Worm (Caenorhabditis elegans) whole organism, L4 larva: ENCODE data around the gene nhr-205.

ENCODE experiments used
- F10B5.3 ChIP-seq: sonication (generic microtip); optimal IDR thresholded peaks from 2 replicates; lab custom pipeline; 2016; ENCODE audit warnings: mild to moderate bottlenecking, missing genetic modification characterization, missing compliant biosample characterization
- F26F4.8 ChIP-seq: fragments of 200-800 bp; sonication (Bioruptor generic); conservative IDR thresholded peaks from 2 replicates; pipeline ENCODE4 v1.3.6; 2022; ENCODE audit warnings: missing genetic modification characterization, missing compliant biosample characterization
- F37D6.2 ChIP-seq: sonication (generic microtip); optimal IDR thresholded peaks from 2 replicates; lab custom pipeline; 2016; ENCODE audit warnings: mild to moderate bottlenecking, missing genetic modification characterization, missing compliant biosample characterization
- F44E2.7 ChIP-seq: fragments of 200-800 bp; sonication (Bioruptor generic); IDR thresholded peaks from 2 replicates; pipeline ENCODE4 v2.1.2; 2022; ENCODE audit warnings: missing genetic modification characterization, missing compliant biosample characterization
- T20F7.1 ChIP-seq: fragments of 200-800 bp; sonication (Bioruptor generic); optimal IDR thresholded peaks from 2 replicates; lab custom pipeline; 2018; ENCODE audit warnings: mild to moderate bottlenecking, missing genetic modification characterization, missing compliant biosample characterization
- Y105C5A.15 ChIP-seq: fragments of 200-800 bp; sonication (Bioruptor generic); IDR thresholded peaks from 2 replicates; pipeline ENCODE4 v1.3.6; 2022; ENCODE audit warnings: missing genetic modification characterization, missing compliant biosample characterization
- Y48G9A.11 ChIP-seq: fragments of 200-800 bp; sonication (Bioruptor generic); IDR thresholded peaks from 2 replicates; pipeline ENCODE4 v1.3.6; 2022; ENCODE audit warnings: missing genetic modification reagents, missing genetic modification characterization, missing compliant biosample characterization
- Y75B8A.6 ChIP-seq: fragments of 200-800 bp; sonication (Bioruptor generic); IDR thresholded peaks from 2 replicates; pipeline ENCODE4 v1.3.6; 2022; ENCODE audit warnings: missing genetic modification reagents, missing genetic modification characterization, missing compliant biosample characterization
- ZK546.5 ChIP-seq, 2 experiments: sonication (generic microtip); optimal IDR thresholded peaks; 2 replicates each; lab custom pipeline; 2017; ENCODE audit warnings: missing biosample characterization in 2 of 2, missing genetic modification characterization in 2 of 2
- attf-4 ChIP-seq: sonication (generic microtip); optimal IDR thresholded peaks from 3 replicates; lab custom pipeline; 2017; ENCODE audit warnings: missing biosample characterization, missing genetic modification characterization
- ceh-32 ChIP-seq: sonication (generic microtip); optimal IDR thresholded peaks from 2 replicates; lab custom pipeline; 2016; ENCODE audit warnings: mild to moderate bottlenecking, missing genetic modification characterization, missing compliant biosample characterization; ENCODE audit not compliant: poor library complexity
- daf-16 ChIP-seq, 3 experiments: sonication (generic microtip); optimal IDR thresholded peaks; 2 replicates each; lab custom pipeline; 2016 to 2017; ENCODE audit warnings: missing genetic modification characterization in 3 of 3, missing genetic modification reagents in 3 of 3, mild to moderate bottlenecking in 2 of 3, missing compliant biosample characterization in 2 of 3, missing biosample characterization in 1 of 3, moderate library complexity in 1 of 3
- daf-19 ChIP-seq: fragments of 200-800 bp; sonication (Bioruptor generic); conservative IDR thresholded peaks from 2 replicates; pipeline ENCODE4 v1.3.6; 2022; ENCODE audit warnings: missing genetic modification characterization, missing compliant biosample characterization
- daf-8 ChIP-seq: fragments of 200-800 bp; sonication (Bioruptor generic); IDR thresholded peaks from 2 replicates; pipeline ENCODE4 v1.3.6; 2022; ENCODE audit warnings: missing genetic modification characterization, missing compliant biosample characterization
- dmd-6 ChIP-seq: fragments of 200-800 bp; sonication (Bioruptor generic); IDR thresholded peaks from 2 replicates; pipeline ENCODE4 v1.3.6; 2022; ENCODE audit warnings: missing genetic modification reagents, missing genetic modification characterization, missing compliant biosample characterization
- duxl-1 ChIP-seq: sonication (generic microtip); optimal IDR thresholded peaks from 2 replicates; lab custom pipeline; 2016; ENCODE audit warnings: mild to moderate bottlenecking, missing genetic modification characterization, moderate library complexity, missing compliant biosample characterization; ENCODE audit not compliant: poor library complexity
- dve-1 ChIP-seq: sonication (generic microtip); optimal IDR thresholded peaks from 2 replicates; lab custom pipeline; 2017; ENCODE audit warnings: antibody characterized with exemption, mild to moderate bottlenecking, missing genetic modification characterization, missing compliant biosample characterization; ENCODE audit not compliant: insufficient read depth
- egl-43 ChIP-seq: fragments of 200-800 bp; sonication (Bioruptor generic); IDR thresholded peaks from 2 replicates; pipeline ENCODE4 v1.3.6; 2022; ENCODE audit warnings: missing genetic modification reagents, missing genetic modification characterization, missing compliant biosample characterization
- fkh-10 ChIP-seq: fragments of 150-350 bp; optimal IDR thresholded peaks from 2 replicates; lab custom pipeline; 2014; ENCODE audit warnings: missing biosample characterization, missing genetic modification reagents, missing genetic modification characterization
- fos-1 ChIP-seq: fragments of 150-350 bp; optimal IDR thresholded peaks from 2 replicates; lab custom pipeline; 2014; ENCODE audit warnings: missing biosample characterization, missing genetic modification characterization
- gei-8 ChIP-seq: fragments of 200-800 bp; sonication (Bioruptor generic); optimal IDR thresholded peaks from 2 replicates; lab custom pipeline; 2018; ENCODE audit warnings: mild to moderate bottlenecking, missing genetic modification characterization, missing compliant biosample characterization
- hlh-11 ChIP-seq: fragments of 200-800 bp; sonication (Bioruptor generic); optimal IDR thresholded peaks from 2 replicates; lab custom pipeline; 2018; ENCODE audit warnings: mild to moderate bottlenecking, missing genetic modification characterization, missing compliant biosample characterization
- hlh-30 ChIP-seq: sonication (generic microtip); optimal IDR thresholded peaks from 2 replicates; lab custom pipeline; 2017; ENCODE audit warnings: antibody characterized with exemption, mild to moderate bottlenecking, missing genetic modification characterization, missing compliant biosample characterization; ENCODE audit not compliant: insufficient read depth
- hmg-1.1 ChIP-seq: fragments of 200-800 bp; sonication (Bioruptor generic); IDR thresholded peaks from 2 replicates; pipeline ENCODE4 v1.3.6; 2022; ENCODE audit warnings: missing genetic modification reagents, missing genetic modification characterization, missing compliant biosample characterization
- jun-1 ChIP-seq: fragments of 150-350 bp; optimal IDR thresholded peaks from 2 replicates; lab custom pipeline; 2014; ENCODE audit warnings: missing biosample characterization, missing genetic modification reagents, missing genetic modification characterization
- lin-1 ChIP-seq: fragments of 200-800 bp; sonication (Bioruptor generic); IDR thresholded peaks from 2 replicates; pipeline ENCODE4 v1.3.6; 2022; ENCODE audit warnings: missing genetic modification reagents, missing genetic modification characterization, missing compliant biosample characterization
- lin-15B ChIP-seq: fragments of 150-350 bp; sonication (generic microtip); optimal IDR thresholded peaks from 3 replicates; lab custom pipeline; 2014; ENCODE audit warnings: missing biosample characterization, missing genetic modification characterization
- lin-29 ChIP-seq: fragments of 200-800 bp; sonication (Bioruptor generic); IDR thresholded peaks from 2 replicates; pipeline ENCODE4 v1.3.6; 2022; ENCODE audit warnings: missing genetic modification reagents, missing genetic modification characterization, missing compliant biosample characterization
- lin-39 ChIP-seq: fragments of 150-350 bp; optimal IDR thresholded peaks from 2 replicates; lab custom pipeline; 2014; ENCODE audit warnings: missing biosample characterization, missing genetic modification reagents, missing genetic modification characterization
- madf-5 ChIP-seq, 2 experiments: fragments of 200-800 bp; sonication (Bioruptor generic); IDR thresholded peaks; 2 replicates each; pipeline ENCODE4 v1.3.6; 2022; ENCODE audit warnings: missing compliant biosample characterization in 2 of 2, missing genetic modification characterization in 2 of 2
- mdl-1 ChIP-seq, 2 experiments: fragments of 150-350 bp in 1 of 2; sonication (generic microtip) in 1 of 2; optimal IDR thresholded peaks; 2 replicates each; lab custom pipeline; 2014 to 2017; ENCODE audit warnings: missing biosample characterization in 2 of 2, missing genetic modification characterization in 2 of 2
- mep-1 ChIP-seq: fragments of 150-350 bp; sonication (generic microtip); optimal IDR thresholded peaks from 3 replicates; lab custom pipeline; 2014; ENCODE audit warnings: missing biosample characterization, missing genetic modification characterization
- mxl-3 ChIP-seq: fragments of 200-800 bp; sonication (Bioruptor generic); optimal IDR thresholded peaks from 2 replicates; lab custom pipeline; 2018; ENCODE audit warnings: mild to moderate bottlenecking, missing genetic modification characterization, missing compliant biosample characterization
- nhr-11 ChIP-seq: fragments of 150-350 bp; optimal IDR thresholded peaks from 2 replicates; lab custom pipeline; 2014; ENCODE audit warnings: missing biosample characterization, missing genetic modification characterization
- nhr-237 ChIP-seq: sonication (generic microtip); optimal IDR thresholded peaks from 2 replicates; lab custom pipeline; 2017; ENCODE audit warnings: missing biosample characterization, missing genetic modification characterization
- nhr-25 ChIP-seq: sonication (generic microtip); optimal IDR thresholded peaks from 2 replicates; lab custom pipeline; 2017; ENCODE audit warnings: missing genetic modification characterization, mild to moderate bottlenecking, missing compliant biosample characterization, antibody characterized with exemption, moderate library complexity, borderline replicate concordance; ENCODE audit not compliant: insufficient read depth
- nhr-42 ChIP-seq: fragments of 200-800 bp; sonication (Bioruptor generic); IDR thresholded peaks from 2 replicates; pipeline ENCODE4 v1.3.6; 2022; ENCODE audit warnings: missing genetic modification characterization, missing compliant biosample characterization
- pha-4 ChIP-seq, 2 experiments: fragments of 150-350 bp in 1 of 2; fragments of 200-800 bp in 1 of 2; sonication (Bioruptor generic) in 1 of 2; IDR thresholded peaks in 1 of 2; optimal IDR thresholded peaks in 1 of 2; 2 replicates each; pipeline versions ENCODE4 v1.3.6 to Lab custom; 2014 to 2022; ENCODE audit warnings: missing genetic modification characterization in 2 of 2, missing genetic modification reagents in 2 of 2, missing biosample characterization in 1 of 2, missing compliant biosample characterization in 1 of 2
- pqm-1 ChIP-seq: sonication (generic microtip); optimal IDR thresholded peaks from 2 replicates; lab custom pipeline; 2017; ENCODE audit warnings: missing biosample characterization, missing genetic modification characterization
- rbr-2 ChIP-seq: sonication (generic microtip); optimal IDR thresholded peaks from 2 replicates; lab custom pipeline; 2016; ENCODE audit warnings: missing genotype, missing genetic modification characterization, missing compliant biosample characterization
- set-16 ChIP-seq: fragments of 200-800 bp; sonication (Bioruptor generic); IDR thresholded peaks from 2 replicates; pipeline ENCODE4 v1.3.6; 2022; ENCODE audit warnings: missing genetic modification reagents, missing genetic modification characterization, missing compliant biosample characterization
- snpc-1.2 ChIP-seq: fragments of 200-800 bp; sonication (Bioruptor generic); IDR thresholded peaks from 2 replicates; pipeline ENCODE4 v1.3.6; 2022; ENCODE audit warnings: missing genetic modification reagents, missing genetic modification characterization, missing compliant biosample characterization
- spr-1 ChIP-seq: sonication (generic microtip); optimal IDR thresholded peaks from 2 replicates; lab custom pipeline; 2016; ENCODE audit warnings: mild to moderate bottlenecking, missing genetic modification characterization, missing compliant biosample characterization
- tag-97 ChIP-seq: fragments of 200-800 bp; sonication (Bioruptor generic); IDR thresholded peaks from 2 replicates; pipeline ENCODE4 v1.3.6; 2022; ENCODE audit warnings: missing genetic modification characterization, missing compliant biosample characterization
- tra-1 ChIP-seq: fragments of 200-800 bp; sonication (Bioruptor generic); IDR thresholded peaks from 2 replicates; pipeline ENCODE4 v1.3.6; 2022; ENCODE audit warnings: missing genetic modification reagents, missing genetic modification characterization, missing compliant biosample characterization
- unc-39 ChIP-seq: sonication (generic microtip); optimal IDR thresholded peaks from 2 replicates; lab custom pipeline; 2017; ENCODE audit warnings: missing biosample characterization, missing genetic modification characterization
- unc-62 ChIP-seq, 3 experiments: fragments of 150-350 bp in 1 of 3; sonication (generic microtip); optimal IDR thresholded peaks in 2 of 3; peaks in 1 of 3; 1 replicate in 1 of 3; 2 replicates in 2 of 3; lab custom pipeline; 2014 to 2017; ENCODE audit warnings: missing biosample characterization in 3 of 3, missing genetic modification characterization in 3 of 3, missing genetic modification reagents in 3 of 3, missing genotype in 1 of 3
- vab-7 ChIP-seq: fragments of 200-800 bp; sonication (Bioruptor generic); IDR thresholded peaks from 2 replicates; pipeline ENCODE4 v1.3.6; 2022; ENCODE audit warnings: missing genetic modification reagents, missing genetic modification characterization, missing compliant biosample characterization
- zfp-3 ChIP-seq: fragments of 200-800 bp; sonication (Bioruptor generic); conservative IDR thresholded peaks from 2 replicates; pipeline ENCODE4 v1.3.6; 2022; ENCODE audit warnings: missing genetic modification reagents, missing genetic modification characterization, missing compliant biosample characterization

The nhr-205 gene

DNA sequence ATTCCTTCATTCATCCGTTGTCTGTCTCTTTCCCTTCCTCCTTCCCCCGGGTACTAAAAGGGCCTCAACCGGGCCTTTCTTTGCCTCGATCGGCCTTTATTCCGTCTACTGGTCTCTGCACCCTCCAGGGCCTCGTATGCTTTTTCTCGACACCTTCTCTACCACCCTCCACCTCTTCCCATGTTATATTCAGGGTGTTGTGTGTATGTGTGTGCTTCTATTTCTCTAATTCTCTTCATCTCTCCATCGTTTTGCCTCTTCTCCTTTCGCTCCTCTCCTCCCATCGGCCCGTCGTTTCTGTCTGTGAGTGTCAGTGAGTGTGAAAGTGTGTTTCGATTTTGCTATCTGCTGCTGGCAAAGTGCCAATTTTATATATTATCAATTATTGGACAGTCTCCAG is 41.7 kb downstream of the nhr-205 start (continued):
- TF ChIP-seq F44E2.7 (GFP tag; lab: Robert Waterston, UW) (no peak), Y75B8A.6 (no peak), fkh-10 (GFP tag; lab: Kevin White, UChicago) (no peak), unc-62 (GFP tag; optimal IDR thresholded peaks at IDR 0.05 in 1 of 2; lab: Kevin White, UChicago) (peak in 1 of 2 experiments; percentile 32), unc-62 (tag; optimal IDR thresholded peaks at IDR 0.05; lab: Kevin White, UChicago) (no peak), zfp-3 (GFP tag; lab: Robert Waterston, UW) (no peak), pqm-1 (tag; lab: Kevin White, UChicago) (peak; percentile 58), F26F4.8 (no peak), hlh-30 (tag; lab: Kevin White, UChicago) (peak; percentile 80), mdl-1 (tag; optimal IDR thresholded peaks at IDR 0.05; lab: Kevin White, UChicago) (peak; percentile 24 to 79), duxl-1 (no peak), spr-1 (tag; lab: Kevin White, UChicago) (peak; percentile 47), nhr-42 (GFP tag; lab: Robert Waterston, UW) (no peak), lin-39 (tag; lab: Kevin White, UChicago) (no peak), pha-4 (GFP tag; IDR thresholded peaks at IDR 0.05; lab: Robert Waterston, UW) (peak; percentile 25; the same call in 1 of the 2 replicates), pha-4 (tag; optimal IDR thresholded peaks at IDR 0.05; lab: Kevin White, UChicago) (peak; percentile 22), T20F7.1 (GFP tag; lab: Kevin White, UChicago) (no peak), rbr-2 (tag; lab: Kevin White, UChicago) (peak; percentile 77), hlh-11 (tag; lab: Kevin White, UChicago) (peak; percentile 91), mxl-3 (GFP tag; lab: Kevin White, UChicago) (peak; percentile 68), tra-1 (GFP tag; lab: Robert Waterston, UW) (no peak), ceh-32 (tag; lab: Kevin White, UChicago) (peak; percentile 20), tag-97 (GFP tag; lab: Robert Waterston, UW) (no peak), daf-8 (no peak), F37D6.2 (no peak), nhr-237 (no peak), hmg-1.1 (peak; percentile 82), unc-39 (no peak), snpc-1.2 (GFP tag; lab: Robert Waterston, UW) (no peak), gei-8 (GFP tag; lab: Kevin White, UChicago) (no peak), dve-1 (peak; percentile 91), attf-4 (no peak), dmd-6 (GFP tag; lab: Robert Waterston, UW) (peak; percentile 88), nhr-11 (tag; lab: Kevin White, UChicago) (no peak), daf-16 (GFP tag; optimal IDR thresholded peaks at IDR 0.05; lab: Kevin White, UChicago) (peak in 1 of 2 experiments; percentile 6), daf-16 (tag; optimal IDR thresholded peaks at IDR 0.05; lab: Kevin White, UChicago) (peak; percentile 74), lin-29 (GFP tag; lab: Robert Waterston, UW) (no peak), Y48G9A.11 (GFP tag; lab: Robert Waterston, UW) (no peak), jun-1 (tag; lab: Kevin White, UChicago) (peak; percentile 55), fos-1 (no peak), mep-1 (tag; lab: Kevin White, UChicago) (peak; percentile 89), set-16 (peak; percentile 46), madf-5 (GFP tag; IDR thresholded peaks at IDR 0.05; lab: Robert Waterston, UW) (no peak), lin-15B (tag; lab: Kevin White, UChicago) (no peak), nhr-25 (tag; lab: Kevin White, UChicago) (peak; percentile 1), F10B5.3 (tag; lab: Kevin White, UChicago) (no peak), lin-1 (no peak), ZK546.5 (tag; optimal IDR thresholded peaks at IDR 0.05; lab: Kevin White, UChicago) (no peak), vab-7 (no peak), Y105C5A.15 (GFP tag; lab: Robert Waterston, UW) (no peak), daf-19 (GFP tag; lab: Robert Waterston, UW) (no peak), egl-43 (GFP tag; lab: Robert Waterston, UW) (no peak)
